Worm (Caenorhabditis elegans) whole organism, L4/young adult: ENCODE measurements around the gene Y69A2AR.12.

Source experiments
- W03F9.2 ChIP-seq: fragments of 150-350 bp; optimal IDR thresholded peaks from 2 replicates; lab custom pipeline; 2014; ENCODE audit warnings: missing biosample characterization, missing genetic modification characterization
- dao-5 ChIP-seq: sonication (generic microtip); optimal IDR thresholded peaks from 2 replicates; lab custom pipeline; 2016; ENCODE audit warnings: missing genotype, missing genetic modification characterization, moderate library complexity, missing compliant biosample characterization
- him-1 ChIP-seq: sonication (generic microtip); optimal IDR thresholded peaks from 2 replicates; lab custom pipeline; 2016; ENCODE audit warnings: missing genotype, missing genetic modification reagents, missing genetic modification characterization, missing compliant biosample characterization

- TF ChIP-seq him-1 (no peak), W03F9.2 (tag; lab: Kevin White, UChicago) (no peak), dao-5 (no peak)
Measured at ce11 chrIV:2572107-2572506, 3.7 kb downstream of the Y69A2AR.12 start, which contains the start of gene Y69A2AR.51.
